Fruit fly (Drosophila melanogaster) whole organism, adult: ENCODE measurements around the gene CG11095.

ENCODE experiments used
- CG11617 ChIP-seq: fragments of 200-800 bp; sonication (Bioruptor generic); optimal IDR thresholded peaks from 2 replicates; lab custom pipeline; 2017; ENCODE audit warnings: mild to moderate bottlenecking, missing biosample characterization, missing genetic modification reagents, missing genetic modification characterization
- CG12768 ChIP-seq: fragments of 200-800 bp; sonication (Bioruptor generic); optimal IDR thresholded peaks from 2 replicates; lab custom pipeline; 2017; ENCODE audit warnings: missing biosample characterization, missing genetic modification characterization, mild to moderate bottlenecking, moderate library complexity, missing genetic modification reagents
- CG14711 ChIP-seq: fragments of 200-800 bp; sonication (Bioruptor generic); optimal IDR thresholded peaks from 2 replicates; lab custom pipeline; 2018; ENCODE audit warnings: missing biosample characterization, mild to moderate bottlenecking, missing genetic modification characterization, moderate library complexity
- CG1620 ChIP-seq: fragments of 200-800 bp; sonication (Bioruptor generic); optimal IDR thresholded peaks from 2 replicates; lab custom pipeline; 2016; ENCODE audit warnings: missing biosample characterization, missing genetic modification characterization
- CG33017 ChIP-seq: fragments of 200-800 bp; sonication (Bioruptor generic); optimal IDR thresholded peaks from 2 replicates; lab custom pipeline; 2018; ENCODE audit warnings: missing biosample characterization, mild to moderate bottlenecking, missing genetic modification characterization, moderate library complexity
- CG5204 ChIP-seq: fragments of 200-800 bp; sonication (Bioruptor generic); optimal IDR thresholded peaks from 2 replicates; lab custom pipeline; 2016; ENCODE audit warnings: missing biosample characterization, missing genetic modification characterization
- CG7045 ChIP-seq: fragments of 200-800 bp; sonication (Bioruptor generic); optimal IDR thresholded peaks from 2 replicates; lab custom pipeline; 2017; ENCODE audit warnings: missing biosample characterization, mild to moderate bottlenecking, missing genetic modification characterization
- CG7101 ChIP-seq: fragments of 200-800 bp; sonication (Bioruptor generic); optimal IDR thresholded peaks from 2 replicates; lab custom pipeline; 2018; ENCODE audit warnings: missing biosample characterization, mild to moderate bottlenecking, missing genetic modification characterization, moderate library complexity
- Clk ChIP-seq: fragments of 200-800 bp; sonication (Bioruptor generic); optimal IDR thresholded peaks from 2 replicates; lab custom pipeline; 2017; ENCODE audit warnings: missing biosample characterization, missing genetic modification characterization
- Crg-1 ChIP-seq: fragments of 200-800 bp; sonication (Bioruptor generic); optimal IDR thresholded peaks from 2 replicates; lab custom pipeline; 2016; ENCODE audit warnings: missing biosample characterization, missing genetic modification characterization
- Hr96 ChIP-seq: fragments of 200-800 bp; sonication (Bioruptor generic); optimal IDR thresholded peaks from 2 replicates; lab custom pipeline; 2016; ENCODE audit warnings: missing biosample characterization, missing genetic modification characterization
- Mnt ChIP-seq: fragments of 200-800 bp; sonication (Bioruptor generic); optimal IDR thresholded peaks from 2 replicates; lab custom pipeline; 2016; ENCODE audit warnings: missing biosample characterization, mild to moderate bottlenecking, missing genetic modification characterization
- bab1 ChIP-seq: fragments of 200-800 bp; sonication (Bioruptor generic); optimal IDR thresholded peaks from 3 replicates; lab custom pipeline; 2019; ENCODE audit warnings: missing biosample characterization, mild to moderate bottlenecking, missing genetic modification characterization, moderate library complexity
- cic ChIP-seq: fragments of 200-800 bp; sonication (Bioruptor generic); optimal IDR thresholded peaks from 2 replicates; lab custom pipeline; 2017; ENCODE audit warnings: missing biosample characterization, mild to moderate bottlenecking, missing genetic modification characterization, moderate library complexity
- cnc ChIP-seq, 2 experiments: fragments of >200 bp; optimal IDR thresholded peaks; 2 replicates each; lab custom pipeline; 2017
- kay ChIP-seq: fragments of 200-800 bp; sonication (Bioruptor generic); peaks from one replicate; lab custom pipeline; 2016; ENCODE audit warnings: missing biosample characterization, missing genetic modification characterization, borderline replicate concordance
- ovo ChIP-seq: fragments of 200-800 bp; sonication (Bioruptor generic); optimal IDR thresholded peaks from 2 replicates; lab custom pipeline; 2016; ENCODE audit warnings: missing biosample characterization, missing genetic modification characterization
- pad ChIP-seq: fragments of 200-800 bp; sonication (Bioruptor generic); optimal IDR thresholded peaks from 3 replicates; lab custom pipeline; 2017; ENCODE audit warnings: missing biosample characterization, missing genetic modification characterization, mild to moderate bottlenecking, moderate library complexity, missing genetic modification reagents
- tj ChIP-seq: fragments of 200-800 bp; sonication (Bioruptor generic); optimal IDR thresholded peaks from 3 replicates; lab custom pipeline; 2017; ENCODE audit warnings: missing biosample characterization, mild to moderate bottlenecking, missing genetic modification characterization, moderate library complexity
- toe ChIP-seq: fragments of 200-800 bp; sonication (Bioruptor generic); optimal IDR thresholded peaks from 2 replicates; lab custom pipeline; 2016; ENCODE audit warnings: missing biosample characterization, missing genetic modification characterization

The CG11095 gene

dm6 chrX:13821039-13821774 is 9.7 kb downstream of the CG11095 start:
- TF ChIP-seq pad (GFP tag; lab: Kevin White, UChicago) (peak; percentile 93), CG7101 (tag; lab: Kevin White, UChicago) (no peak)

- peak; percentile 7 for TF ChIP-seq Crg-1 (GFP tag; lab: Kevin White, UChicago)
- no peak for TF ChIP-seq Hr96 (GFP tag; lab: Kevin White, UChicago)
- no peak for TF ChIP-seq CG33017 (tag; lab: Kevin White, UChicago)
- no peak for TF ChIP-seq CG11617 (GFP tag; lab: Kevin White, UChicago)
- peak; percentile 23 for TF ChIP-seq CG1620
- no peak for TF ChIP-seq CG12768 (GFP tag; lab: Kevin White, UChicago)
- TF ChIP-seq ovo (GFP tag; lab: Kevin White, UChicago), result peak; percentile 29
- peak; percentile 8 for TF ChIP-seq cic (GFP tag; lab: Kevin White, UChicago)
- TF ChIP-seq Clk, result no peak
- no peak for TF ChIP-seq toe (GFP tag; lab: Kevin White, UChicago)
- TF ChIP-seq Mnt, result peak; percentile 75
- peak; percentile 49 for TF ChIP-seq CG7101 (tag; lab: Kevin White, UChicago)
- no peak for TF ChIP-seq CG5204 (GFP tag; lab: Kevin White, UChicago)
- TF ChIP-seq CG7045 (GFP tag; lab: Kevin White, UChicago), result no peak
- TF ChIP-seq bab1 (GFP tag; lab: Kevin White, UChicago), result peak; percentile 10
- no peak for TF ChIP-seq cnc (optimal IDR thresholded peaks at IDR 0.05; lab: Kevin White, UChicago)
- peak; percentile 50 for TF ChIP-seq CG14711 (tag; lab: Kevin White, UChicago)
- TF ChIP-seq kay (GFP tag; lab: Kevin White, UChicago), result no peak
- peak; percentile 45 for TF ChIP-seq pad (GFP tag; lab: Kevin White, UChicago)
- TF ChIP-seq tj (GFP tag; lab: Kevin White, UChicago), result peak; percentile 98
Measured at dm6 chrX:13821775-13822493, 10.4 kb downstream of the CG11095 start, which contains the start of gene Clic. TSS of gene Clic (minus strand) at chrX:13822307.

- TF ChIP-seq Hr96 (GFP tag; lab: Kevin White, UChicago) (no peak), CG11617 (GFP tag; lab: Kevin White, UChicago) (no peak), CG1620 (no peak), CG7101 (tag; lab: Kevin White, UChicago) (no peak), cic (GFP tag; lab: Kevin White, UChicago) (no peak), CG5204 (GFP tag; lab: Kevin White, UChicago) (no peak), CG12768 (GFP tag; lab: Kevin White, UChicago) (no peak), bab1 (GFP tag; lab: Kevin White, UChicago) (no peak), cnc (optimal IDR thresholded peaks at IDR 0.05; lab: Kevin White, UChicago) (no peak), CG14711 (tag; lab: Kevin White, UChicago) (no peak), kay (GFP tag; lab: Kevin White, UChicago) (no peak), Crg-1 (GFP tag; lab: Kevin White, UChicago) (no peak), Clk (no peak), pad (GFP tag; lab: Kevin White, UChicago) (no peak), CG7045 (GFP tag; lab: Kevin White, UChicago) (no peak), tj (GFP tag; lab: Kevin White, UChicago) (no peak), CG33017 (tag; lab: Kevin White, UChicago) (no peak)
Measured at dm6 chrX:13822753-13823152, 11.3 kb downstream of the CG11095 start, which contains the start of gene Nup93-1. TSS of gene Nup93-1 (plus strand) at chrX:13822826.

- TF ChIP-seq kay (GFP tag; lab: Kevin White, UChicago), result no peak
- TF ChIP-seq CG1620, result no peak
Measured at dm6 chrX:13828870-13829269, 17.4 kb downstream of the CG11095 start.

dm6 chrX:13830029-13830428 is 18.5 kb downstream of the CG11095 start, which contains the start of gene jub:
TSS of gene jub (minus strand) at chrX:13830317.
- TF ChIP-seq Mnt (no peak), cnc (optimal IDR thresholded peaks at IDR 0.05; lab: Kevin White, UChicago) (no peak), CG11617 (GFP tag; lab: Kevin White, UChicago) (no peak), CG12768 (GFP tag; lab: Kevin White, UChicago) (no peak), CG14711 (tag; lab: Kevin White, UChicago) (peak; percentile 32), CG7101 (tag; lab: Kevin White, UChicago) (no peak), CG7045 (GFP tag; lab: Kevin White, UChicago) (no peak), kay (GFP tag; lab: Kevin White, UChicago) (no peak), bab1 (GFP tag; lab: Kevin White, UChicago) (peak; percentile 45), Crg-1 (GFP tag; lab: Kevin White, UChicago) (no peak)

- TF ChIP-seq toe (GFP tag; lab: Kevin White, UChicago) (no peak), cnc (optimal IDR thresholded peaks at IDR 0.05; lab: Kevin White, UChicago) (no peak), Mnt (no peak), tj (GFP tag; lab: Kevin White, UChicago) (peak; percentile 27), ovo (GFP tag; lab: Kevin White, UChicago) (no peak), Crg-1 (GFP tag; lab: Kevin White, UChicago) (no peak), Hr96 (GFP tag; lab: Kevin White, UChicago) (no peak), CG5204 (GFP tag; lab: Kevin White, UChicago) (no peak), CG7101 (tag; lab: Kevin White, UChicago) (peak; percentile 73), CG14711 (tag; lab: Kevin White, UChicago) (peak; percentile 54), CG1620 (no peak), cic (GFP tag; lab: Kevin White, UChicago) (no peak), CG11617 (GFP tag; lab: Kevin White, UChicago) (peak; percentile 4), kay (GFP tag; lab: Kevin White, UChicago) (no peak), bab1 (GFP tag; lab: Kevin White, UChicago) (peak; percentile 67), CG33017 (tag; lab: Kevin White, UChicago) (peak; percentile 25), CG7045 (GFP tag; lab: Kevin White, UChicago) (no peak), pad (GFP tag; lab: Kevin White, UChicago) (no peak), Clk (no peak), CG12768 (GFP tag; lab: Kevin White, UChicago) (no peak)
Measured at dm6 chrX:13838255-13838654, 26.8 kb downstream of the CG11095 start.
